Worm (Caenorhabditis elegans) whole organism, L4 larva: ENCODE measurements around the gene K08D8.9.

Experiments
- F10B5.3 ChIP-seq: sonication (generic microtip); optimal IDR thresholded peaks from 2 replicates; lab custom pipeline; 2016; ENCODE audit warnings: mild to moderate bottlenecking, missing genetic modification characterization, missing compliant biosample characterization
- Y75B8A.6 ChIP-seq: fragments of 200-800 bp; sonication (Bioruptor generic); IDR thresholded peaks from 2 replicates; pipeline ENCODE4 v1.3.6; 2022; ENCODE audit warnings: missing genetic modification reagents, missing genetic modification characterization, missing compliant biosample characterization
- arid-1 ChIP-seq: fragments of 200-800 bp; sonication (Bioruptor generic); conservative IDR thresholded peaks from 2 replicates; pipeline ENCODE4 v1.3.6; 2022; ENCODE audit warnings: missing genetic modification reagents, missing genetic modification characterization, missing compliant biosample characterization
- ceh-20 ChIP-seq: fragments of 200-800 bp; sonication (Bioruptor generic); IDR thresholded peaks from 2 replicates; pipeline ENCODE4 v1.3.6; 2022; ENCODE audit warnings: missing genetic modification reagents, missing genetic modification characterization, missing compliant biosample characterization
- daf-16 ChIP-seq, 3 experiments: sonication (generic microtip); optimal IDR thresholded peaks; 2 replicates each; lab custom pipeline; 2016 to 2017; ENCODE audit warnings: missing genetic modification characterization in 3 of 3, missing genetic modification reagents in 3 of 3, mild to moderate bottlenecking in 2 of 3, missing compliant biosample characterization in 2 of 3, missing biosample characterization in 1 of 3, moderate library complexity in 1 of 3
- dmd-6 ChIP-seq: fragments of 200-800 bp; sonication (Bioruptor generic); IDR thresholded peaks from 2 replicates; pipeline ENCODE4 v1.3.6; 2022; ENCODE audit warnings: missing genetic modification reagents, missing genetic modification characterization, missing compliant biosample characterization
- dve-1 ChIP-seq: sonication (generic microtip); optimal IDR thresholded peaks from 2 replicates; lab custom pipeline; 2017; ENCODE audit warnings: antibody characterized with exemption, mild to moderate bottlenecking, missing genetic modification characterization, missing compliant biosample characterization; ENCODE audit not compliant: insufficient read depth
- fkh-10 ChIP-seq: fragments of 150-350 bp; optimal IDR thresholded peaks from 2 replicates; lab custom pipeline; 2014; ENCODE audit warnings: missing biosample characterization, missing genetic modification reagents, missing genetic modification characterization
- fos-1 ChIP-seq: fragments of 150-350 bp; optimal IDR thresholded peaks from 2 replicates; lab custom pipeline; 2014; ENCODE audit warnings: missing biosample characterization, missing genetic modification characterization
- hlh-11 ChIP-seq: fragments of 200-800 bp; sonication (Bioruptor generic); optimal IDR thresholded peaks from 2 replicates; lab custom pipeline; 2018; ENCODE audit warnings: mild to moderate bottlenecking, missing genetic modification characterization, missing compliant biosample characterization
- hlh-30 ChIP-seq: sonication (generic microtip); optimal IDR thresholded peaks from 2 replicates; lab custom pipeline; 2017; ENCODE audit warnings: antibody characterized with exemption, mild to moderate bottlenecking, missing genetic modification characterization, missing compliant biosample characterization; ENCODE audit not compliant: insufficient read depth
- hmg-1.1 ChIP-seq: fragments of 200-800 bp; sonication (Bioruptor generic); IDR thresholded peaks from 2 replicates; pipeline ENCODE4 v1.3.6; 2022; ENCODE audit warnings: missing genetic modification reagents, missing genetic modification characterization, missing compliant biosample characterization
- jun-1 ChIP-seq: fragments of 150-350 bp; optimal IDR thresholded peaks from 2 replicates; lab custom pipeline; 2014; ENCODE audit warnings: missing biosample characterization, missing genetic modification reagents, missing genetic modification characterization
- lin-29 ChIP-seq: fragments of 200-800 bp; sonication (Bioruptor generic); IDR thresholded peaks from 2 replicates; pipeline ENCODE4 v1.3.6; 2022; ENCODE audit warnings: missing genetic modification reagents, missing genetic modification characterization, missing compliant biosample characterization
- lin-38 ChIP-seq: fragments of 200-800 bp; sonication (Bioruptor generic); IDR thresholded peaks from 2 replicates; pipeline ENCODE4 v1.3.6; 2022; ENCODE audit warnings: missing genetic modification reagents, missing genetic modification characterization, missing compliant biosample characterization
- lir-3 ChIP-seq: sonication (generic microtip); optimal IDR thresholded peaks from 2 replicates; lab custom pipeline; 2016; ENCODE audit warnings: mild to moderate bottlenecking, missing genetic modification characterization, missing compliant biosample characterization
- mdl-1 ChIP-seq, 2 experiments: fragments of 150-350 bp in 1 of 2; sonication (generic microtip) in 1 of 2; optimal IDR thresholded peaks; 2 replicates each; lab custom pipeline; 2014 to 2017; ENCODE audit warnings: missing biosample characterization in 2 of 2, missing genetic modification characterization in 2 of 2
- mxl-3 ChIP-seq: fragments of 200-800 bp; sonication (Bioruptor generic); optimal IDR thresholded peaks from 2 replicates; lab custom pipeline; 2018; ENCODE audit warnings: mild to moderate bottlenecking, missing genetic modification characterization, missing compliant biosample characterization
- nhr-28 ChIP-seq: fragments of 150-350 bp; optimal IDR thresholded peaks from 2 replicates; lab custom pipeline; 2014; ENCODE audit warnings: missing biosample characterization, missing genetic modification characterization
- nhr-42 ChIP-seq: fragments of 200-800 bp; sonication (Bioruptor generic); IDR thresholded peaks from 2 replicates; pipeline ENCODE4 v1.3.6; 2022; ENCODE audit warnings: missing genetic modification characterization, missing compliant biosample characterization
- nhr-6 ChIP-seq: fragments of 150-350 bp; optimal IDR thresholded peaks from 2 replicates; lab custom pipeline; 2014; ENCODE audit warnings: missing biosample characterization, missing genetic modification characterization
- nhr-77 ChIP-seq: fragments of 150-350 bp; optimal IDR thresholded peaks from 2 replicates; lab custom pipeline; 2014; ENCODE audit warnings: missing biosample characterization, missing genetic modification characterization
- pqm-1 ChIP-seq: sonication (generic microtip); optimal IDR thresholded peaks from 2 replicates; lab custom pipeline; 2017; ENCODE audit warnings: missing biosample characterization, missing genetic modification characterization
- saeg-2 ChIP-seq: fragments of 200-800 bp; sonication (Bioruptor generic); IDR thresholded peaks from 2 replicates; pipeline ENCODE4 v1.3.6; 2022; ENCODE audit warnings: missing genetic modification reagents, missing genetic modification characterization, missing compliant biosample characterization
- set-16 ChIP-seq: fragments of 200-800 bp; sonication (Bioruptor generic); IDR thresholded peaks from 2 replicates; pipeline ENCODE4 v1.3.6; 2022; ENCODE audit warnings: missing genetic modification reagents, missing genetic modification characterization, missing compliant biosample characterization
- tra-1 ChIP-seq: fragments of 200-800 bp; sonication (Bioruptor generic); IDR thresholded peaks from 2 replicates; pipeline ENCODE4 v1.3.6; 2022; ENCODE audit warnings: missing genetic modification reagents, missing genetic modification characterization, missing compliant biosample characterization
- unc-62 ChIP-seq, 3 experiments: fragments of 150-350 bp in 1 of 3; sonication (generic microtip); optimal IDR thresholded peaks in 2 of 3; peaks in 1 of 3; 1 replicate in 1 of 3; 2 replicates in 2 of 3; lab custom pipeline; 2014 to 2017; ENCODE audit warnings: missing biosample characterization in 3 of 3, missing genetic modification characterization in 3 of 3, missing genetic modification reagents in 3 of 3, missing genotype in 1 of 3
- zfp-2 ChIP-seq: sonication (generic microtip); optimal IDR thresholded peaks from 2 replicates; lab custom pipeline; 2016; ENCODE audit warnings: mild to moderate bottlenecking, missing genetic modification characterization, missing compliant biosample characterization
- ztf-11 ChIP-seq: fragments of 150-350 bp; optimal IDR thresholded peaks from 2 replicates; lab custom pipeline; 2014; ENCODE audit warnings: missing biosample characterization, missing genetic modification characterization

Gene K08D8.9

ce11 chrIV:12896371-12896882 lies 3.1 kb upstream of the K08D8.9 start, which contains the start of gene K08D8.7:
K08D8.7 (plus strand) TSS chrIV:12896832.
- TF ChIP-seq dmd-6 (GFP tag; lab: Robert Waterston, UW), result peak; percentile 33; the same call in 1 of the 2 replicates
- peak; percentile 23 for TF ChIP-seq dve-1 (tag; lab: Kevin White, UChicago)
- no peak for TF ChIP-seq jun-1 (tag; lab: Kevin White, UChicago)
- no peak for TF ChIP-seq tra-1 (GFP tag; lab: Robert Waterston, UW)
- peak; percentile 40 for TF ChIP-seq pqm-1 (tag; lab: Kevin White, UChicago)
- no peak for TF ChIP-seq lir-3
- no peak for TF ChIP-seq ceh-20 (GFP tag; lab: Robert Waterston, UW)
- TF ChIP-seq daf-16 (GFP tag; optimal IDR thresholded peaks at IDR 0.05; lab: Kevin White, UChicago), result no peak
- peak; percentile 24 for TF ChIP-seq daf-16 (tag; optimal IDR thresholded peaks at IDR 0.05; lab: Kevin White, UChicago)
- peak; percentile 41 for TF ChIP-seq nhr-28 (tag; lab: Kevin White, UChicago)

- TF ChIP-seq nhr-42 (GFP tag; lab: Robert Waterston, UW), result no peak
- no peak for TF ChIP-seq daf-16 (GFP tag; optimal IDR thresholded peaks at IDR 0.05; lab: Kevin White, UChicago)
- TF ChIP-seq daf-16 (tag; optimal IDR thresholded peaks at IDR 0.05; lab: Kevin White, UChicago), result peak; percentile 17
- TF ChIP-seq unc-62 (GFP tag; optimal IDR thresholded peaks at IDR 0.05 in 1 of 2; lab: Kevin White, UChicago), result peak in 1 of 2 experiments; percentile 74
- TF ChIP-seq unc-62 (tag; optimal IDR thresholded peaks at IDR 0.05; lab: Kevin White, UChicago), result no peak
These were observed 2.3 kb upstream of the K08D8.9 start for ce11 chrIV:12897146-12897545.

- no peak for TF ChIP-seq daf-16 (GFP tag; optimal IDR thresholded peaks at IDR 0.05; lab: Kevin White, UChicago)
- peak; percentile 38 for TF ChIP-seq daf-16 (tag; optimal IDR thresholded peaks at IDR 0.05; lab: Kevin White, UChicago)
- peak; percentile 59 for TF ChIP-seq nhr-28 (tag; lab: Kevin White, UChicago)
- TF ChIP-seq nhr-6 (tag; lab: Kevin White, UChicago), result no peak
- no peak for TF ChIP-seq ceh-20 (GFP tag; lab: Robert Waterston, UW)
These were observed 669 bp upstream of the K08D8.9 start for ce11 chrIV:12898823-12899222.

ce11 chrIV:12900267-12900666 lies 775 bp downstream of the K08D8.9 start, which contains the start of gene K08D8.10:
K08D8.10 (plus strand) TSS chrIV:12900567.
- TF ChIP-seq arid-1 (GFP tag; lab: Robert Waterston, UW), result no peak
- TF ChIP-seq daf-16 (GFP tag; optimal IDR thresholded peaks at IDR 0.05; lab: Kevin White, UChicago), result no peak
- peak; percentile 9 for TF ChIP-seq daf-16 (tag; optimal IDR thresholded peaks at IDR 0.05; lab: Kevin White, UChicago)

ce11 chrIV:12901602-12902001 lies 2.1 kb downstream of the K08D8.9 start:
- TF ChIP-seq dve-1 (tag; lab: Kevin White, UChicago), result peak; percentile 3
- TF ChIP-seq daf-16 (GFP tag; optimal IDR thresholded peaks at IDR 0.05; lab: Kevin White, UChicago), result no peak
- peak; percentile 30 for TF ChIP-seq daf-16 (tag; optimal IDR thresholded peaks at IDR 0.05; lab: Kevin White, UChicago)
- no peak for TF ChIP-seq fkh-10 (GFP tag; lab: Kevin White, UChicago)
- peak; percentile 33 for TF ChIP-seq nhr-77 (tag; lab: Kevin White, UChicago)
- no peak for TF ChIP-seq zfp-2 (tag; lab: Kevin White, UChicago)
- no peak for TF ChIP-seq saeg-2 (GFP tag; lab: Robert Waterston, UW)
- TF ChIP-seq lir-3, result no peak
- no peak for TF ChIP-seq ztf-11
- peak; percentile 19 for TF ChIP-seq mxl-3 (GFP tag; lab: Kevin White, UChicago)
- TF ChIP-seq lin-38 (GFP tag; lab: Robert Waterston, UW), result no peak
- no peak for TF ChIP-seq unc-62 (GFP tag; optimal IDR thresholded peaks at IDR 0.05 in 1 of 2; lab: Kevin White, UChicago)
- no peak for TF ChIP-seq unc-62 (tag; optimal IDR thresholded peaks at IDR 0.05; lab: Kevin White, UChicago)
- TF ChIP-seq Y75B8A.6, result no peak
- TF ChIP-seq F10B5.3 (tag; lab: Kevin White, UChicago), result no peak
- peak in 1 of 2 experiments; percentile 16 for TF ChIP-seq mdl-1 (tag; optimal IDR thresholded peaks at IDR 0.05; lab: Kevin White, UChicago)
- TF ChIP-seq nhr-28 (tag; lab: Kevin White, UChicago), result peak; percentile 67
- peak; percentile 19 for TF ChIP-seq hlh-30 (tag; lab: Kevin White, UChicago)
- TF ChIP-seq pqm-1 (tag; lab: Kevin White, UChicago), result peak; percentile 18
- TF ChIP-seq set-16 (GFP tag; lab: Robert Waterston, UW), result no peak
- TF ChIP-seq fos-1, result no peak
- TF ChIP-seq hlh-11, result peak; percentile 20
- peak; percentile 81 for TF ChIP-seq dmd-6 (GFP tag; lab: Robert Waterston, UW)
- no peak for TF ChIP-seq lin-29 (GFP tag; lab: Robert Waterston, UW)
- no peak for TF ChIP-seq hmg-1.1 (GFP tag; lab: Robert Waterston, UW)
- no peak for TF ChIP-seq tra-1 (GFP tag; lab: Robert Waterston, UW)
